Fruit fly (Drosophila melanogaster): ENCODE data around the gene P5CS.

P5CS gene

dm6 chr3L:21971735-21972134 lies at the start of gene P5CS:
Gene P5CS, plus strand, starts transcription at chr3L:21972002.
- TF ChIP-seq pnt (GFP tag; optimal IDR thresholded peaks at IDR 0.05), result no peak
- TF ChIP-seq Opbp (GFP tag; IDR thresholded peaks at IDR 0.05; ENCODE audit: partially characterized antibody), result no peak
- TF ChIP-seq Myb (GFP tag; optimal IDR thresholded peaks at IDR 0.05), result no peak
- no peak for TF ChIP-seq abd-A (tag; optimal IDR thresholded peaks at IDR 0.05)
- TF ChIP-seq CG5953 (GFP tag; IDR thresholded peaks at IDR 0.05), result no peak
- no peak for TF ChIP-seq CG17568 (GFP tag; optimal IDR thresholded peaks at IDR 0.05)
- peak in 1 of 2 experiments; percentile 70 for TF ChIP-seq Hr78 (GFP tag; optimal IDR thresholded peaks at IDR 0.05)
- TF ChIP-seq CG2129 (GFP tag; IDR thresholded peaks at IDR 0.05; ENCODE audit: partially characterized antibody), result no peak
- no peak for TF ChIP-seq CG10267 (tag; optimal IDR thresholded peaks at IDR 0.05)
- no peak for TF ChIP-seq yki (optimal IDR thresholded peaks at IDR 0.05)
- no peak for TF ChIP-seq Ravus (GFP tag; IDR thresholded peaks at IDR 0.05)
- no peak for TF ChIP-seq da (GFP tag; optimal IDR thresholded peaks at IDR 0.05)
- TF ChIP-seq CG11456 (GFP tag; IDR thresholded peaks at IDR 0.05), result no peak
- no peak for TF ChIP-seq CG7987 (GFP tag; optimal IDR thresholded peaks at IDR 0.05)
- no peak for TF ChIP-seq CG1529 (GFP tag; optimal IDR thresholded peaks at IDR 0.05)
- TF ChIP-seq gsb-n (tag; optimal IDR thresholded peaks at IDR 0.05), result no peak
- TF ChIP-seq kah (GFP tag; optimal IDR thresholded peaks at IDR 0.05), result no peak
- TF ChIP-seq Trl (optimal IDR thresholded peaks at IDR 0.05), result peak; percentile 1 to 14
- no peak for TF ChIP-seq Trl (GFP tag; optimal IDR thresholded peaks at IDR 0.05)
- no peak for TF ChIP-seq CG18262 (tag; optimal IDR thresholded peaks at IDR 0.05)
- no peak for TF ChIP-seq Neu2 (GFP tag; optimal IDR thresholded peaks at IDR 0.05; ENCODE audit: borderline replicate concordance)
- TF ChIP-seq BEAF-32 (GFP tag; optimal IDR thresholded peaks at IDR 0.05), result no peak
- TF ChIP-seq CG7357 (GFP tag; IDR thresholded peaks at IDR 0.05), result no peak
- no peak for TF ChIP-seq CG9727 (GFP tag; optimal IDR thresholded peaks at IDR 0.05)
- no peak for TF ChIP-seq CG10147 (GFP tag; optimal IDR thresholded peaks at IDR 0.05)
- TF ChIP-seq bbx (GFP tag; IDR thresholded peaks at IDR 0.05; ENCODE audit: partially characterized antibody), result no peak
- no peak for TF ChIP-seq CG10431 (GFP tag; optimal IDR thresholded peaks at IDR 0.05)
- TF ChIP-seq Sox100B (GFP tag; optimal IDR thresholded peaks at IDR 0.05), result no peak
- no peak for TF ChIP-seq TFAM (GFP tag; optimal IDR thresholded peaks at IDR 0.05)
- no peak for TF ChIP-seq CG17328 (GFP tag; IDR thresholded peaks at IDR 0.05)
- TF ChIP-seq HLH3B (GFP tag; IDR thresholded peaks at IDR 0.05), result no peak
- TF ChIP-seq eyg (GFP tag; optimal IDR thresholded peaks at IDR 0.05), result no peak
- no peak for TF ChIP-seq CHES-1-like (GFP tag; optimal IDR thresholded peaks at IDR 0.05)
- no peak for TF ChIP-seq CG14441 (GFP tag; IDR thresholded peaks at IDR 0.05)
- TF ChIP-seq CG13296 (GFP tag; optimal IDR thresholded peaks at IDR 0.05), result no peak
- no peak for TF ChIP-seq grau (tag; optimal IDR thresholded peaks at IDR 0.05)
- no peak for TF ChIP-seq pb (GFP tag; optimal IDR thresholded peaks at IDR 0.05)
- TF ChIP-seq toy (GFP tag; IDR thresholded peaks at IDR 0.05), result no peak
- no peak for TF ChIP-seq CTCF (GFP tag; optimal IDR thresholded peaks at IDR 0.05)
- peak; percentile 37 for TF ChIP-seq Deaf1 (tag; optimal IDR thresholded peaks at IDR 0.05)
- TF ChIP-seq Atf6 (GFP tag; IDR thresholded peaks at IDR 0.05), result no peak
- TF ChIP-seq Med (GFP tag), result peak; percentile 40
- no peak for TF ChIP-seq lbe (GFP tag; optimal IDR thresholded peaks at IDR 0.05)
- TF ChIP-seq tio (GFP tag; optimal IDR thresholded peaks at IDR 0.05), result no peak
- no peak for TF ChIP-seq cato (GFP tag; optimal IDR thresholded peaks at IDR 0.05; ENCODE audit: borderline replicate concordance)
- TF ChIP-seq slp2 (GFP tag; optimal IDR thresholded peaks at IDR 0.05), result no peak
- TF ChIP-seq exex (tag; optimal IDR thresholded peaks at IDR 0.05), result peak; percentile 63
- no peak for TF ChIP-seq CG8478 (optimal IDR thresholded peaks at IDR 0.05)
- TF ChIP-seq sd (tag; optimal IDR thresholded peaks at IDR 0.05), result no peak
- no peak for TF ChIP-seq fd96Cb (tag; optimal IDR thresholded peaks at IDR 0.05)
- no peak for TF ChIP-seq z (GFP tag; IDR thresholded peaks at IDR 0.05)
- peak; percentile 76 for TF ChIP-seq sug (tag; optimal IDR thresholded peaks at IDR 0.05)
- peak; percentile 83 for TF ChIP-seq mirr (GFP tag; optimal IDR thresholded peaks at IDR 0.05)

Data from whole organism, embryonic.